Fruit fly (Drosophila melanogaster) whole organism, embryonic: Measurements from ENCODE around the gene CG16719.

Source experiments
- ATbp ChIP-seq: fragments of 200-800 bp; sonication (Bioruptor generic); optimal IDR thresholded peaks from 2 replicates; lab custom pipeline; 2017; ENCODE audit warnings: missing biosample characterization, mild to moderate bottlenecking, missing genetic modification characterization, missing genetic modification reagents
- Ada2b ChIP-seq: fragments of 200-800 bp; sonication (Bioruptor generic); IDR thresholded peaks from 2 replicates; pipeline ENCODE4 v1.3.6; 2022; ENCODE audit warnings: missing biosample characterization, missing genetic modification characterization
- Bdp1 ChIP-seq: fragments of 200-800 bp; sonication (Bioruptor generic); optimal IDR thresholded peaks from 3 replicates; lab custom pipeline; 2016; ENCODE audit warnings: missing biosample characterization, missing genetic modification characterization
- CG10979 ChIP-seq: fragments of 200-800 bp; sonication (Bioruptor generic); optimal IDR thresholded peaks from 2 replicates; lab custom pipeline; 2018; ENCODE audit warnings: missing biosample characterization, mild to moderate bottlenecking, missing genetic modification characterization, moderate library complexity
- CG1233 ChIP-seq: fragments of 200-800 bp; sonication (Bioruptor generic); optimal IDR thresholded peaks from 4 replicates; lab custom pipeline; 2018; ENCODE audit warnings: missing biosample characterization, mild to moderate bottlenecking, missing genetic modification characterization
- CG13287 ChIP-seq: fragments of 200-800 bp; sonication (Bioruptor generic); IDR thresholded peaks from 2 replicates; pipeline ENCODE4 v1.3.6; 2022; ENCODE audit warnings: missing biosample characterization, missing genetic modification characterization; ENCODE audit not compliant: partially characterized antibody
- CG17802 ChIP-seq: fragments of 200-800 bp; sonication (Bioruptor generic); optimal IDR thresholded peaks from 2 replicates; lab custom pipeline; 2018; ENCODE audit warnings: missing biosample characterization, mild to moderate bottlenecking, missing genetic modification characterization, moderate library complexity
- CG2120 ChIP-seq: fragments of 200-800 bp; sonication (Bioruptor generic); optimal IDR thresholded peaks from 3 replicates; lab custom pipeline; 2016; ENCODE audit warnings: missing biosample characterization, missing genetic modification characterization
- CG2889 ChIP-seq: fragments of 200-800 bp; sonication (Bioruptor generic); IDR thresholded peaks from 3 replicates; pipeline ENCODE4 v1.3.6; 2022; ENCODE audit warnings: missing biosample characterization, missing genetic modification characterization
- CG34224 ChIP-seq: fragments of 200-800 bp; sonication (Bioruptor generic); IDR thresholded peaks from 3 replicates; pipeline ENCODE4 v1.3.6; 2022; ENCODE audit warnings: missing biosample characterization, missing genetic modification characterization; ENCODE audit not compliant: partially characterized antibody
- CG6683 ChIP-seq: fragments of 200-800 bp; sonication (Bioruptor generic); optimal IDR thresholded peaks from 2 replicates; lab custom pipeline; 2017; ENCODE audit warnings: missing biosample characterization, mild to moderate bottlenecking, missing genetic modification characterization, missing genetic modification reagents
- CG8359 ChIP-seq: fragments of 200-800 bp; sonication (Bioruptor generic); optimal IDR thresholded peaks from 2 replicates; lab custom pipeline; 2017; ENCODE audit warnings: missing biosample characterization, mild to moderate bottlenecking, missing genetic modification characterization, borderline replicate concordance
- CG8765 ChIP-seq: fragments of 200-800 bp; sonication (Bioruptor generic); IDR thresholded peaks from 2 replicates; pipeline ENCODE4 v1.3.6; 2022; ENCODE audit warnings: missing biosample characterization, missing genetic modification characterization
- D ChIP-seq, 2 experiments: fragments of 200-800 bp in 1 of 2; fragments of >200 bp in 1 of 2; sonication (Bioruptor generic) in 1 of 2; optimal IDR thresholded peaks; 2 replicates in 1 of 2; 3 replicates in 1 of 2; lab custom pipeline; 2017; ENCODE audit warnings: mild to moderate bottlenecking in 1 of 2, missing biosample characterization in 1 of 2, missing genetic modification characterization in 1 of 2, missing genetic modification reagents in 1 of 2
- Doc3 ChIP-seq: fragments of 200-800 bp; sonication (Bioruptor generic); IDR thresholded peaks from 3 replicates; pipeline ENCODE4 v1.3.6; 2022; ENCODE audit warnings: missing biosample characterization, missing genetic modification characterization; ENCODE audit not compliant: partially characterized antibody
- Drgx ChIP-seq: fragments of 200-800 bp; sonication (Bioruptor generic); IDR thresholded peaks from 2 replicates; pipeline ENCODE4 v1.3.6; 2022; ENCODE audit warnings: missing biosample characterization, missing genetic modification characterization
- HHEX ChIP-seq: fragments of 200-800 bp; sonication (Bioruptor generic); optimal IDR thresholded peaks from 3 replicates; lab custom pipeline; 2017; ENCODE audit warnings: missing biosample characterization, mild to moderate bottlenecking, missing genetic modification characterization, missing genetic modification reagents
- HLH3B ChIP-seq: fragments of 200-800 bp; sonication (Bioruptor generic); IDR thresholded peaks from 2 replicates; pipeline ENCODE4 v1.3.6; 2022; ENCODE audit warnings: missing biosample characterization, missing genetic modification characterization
- HmgZ ChIP-seq: fragments of 200-800 bp; sonication (Bioruptor generic); optimal IDR thresholded peaks from 2 replicates; lab custom pipeline; 2018; ENCODE audit warnings: missing biosample characterization, mild to moderate bottlenecking, missing genetic modification characterization
- Hmr ChIP-seq: fragments of 200-800 bp; sonication (Bioruptor generic); optimal IDR thresholded peaks from 3 replicates; lab custom pipeline; 2017; ENCODE audit warnings: mild to moderate bottlenecking, missing biosample characterization, missing genetic modification reagents, missing genetic modification characterization
- Lhr ChIP-seq: fragments of 200-800 bp; sonication (Bioruptor generic); optimal IDR thresholded peaks from 3 replicates; lab custom pipeline; 2017; ENCODE audit warnings: mild to moderate bottlenecking, missing biosample characterization, missing genetic modification reagents, missing genetic modification characterization
- Nf-YA ChIP-seq: fragments of 200-800 bp; sonication (Bioruptor generic); IDR thresholded peaks from 2 replicates; pipeline ENCODE4 v1.3.6; 2022; ENCODE audit warnings: missing biosample characterization, missing genetic modification characterization
- Stat92E ChIP-seq, 3 experiments: fragments of >200 bp in 2 of 3; fragments of 200-800 bp in 1 of 3; sonication (Bioruptor generic) in 1 of 3; optimal IDR thresholded peaks; 2 replicates each; lab custom pipeline; 2017 to 2019; ENCODE audit warnings: missing biosample characterization in 3 of 3, missing genetic modification characterization in 3 of 3, mild to moderate bottlenecking in 1 of 3, moderate library complexity in 1 of 3
- Xbp1 ChIP-seq: fragments of 200-800 bp; sonication (Bioruptor generic); optimal IDR thresholded peaks from 3 replicates; lab custom pipeline; 2016; ENCODE audit warnings: missing biosample characterization, mild to moderate bottlenecking, missing genetic modification characterization
- ash1 ChIP-seq: fragments of 200-800 bp; sonication (Bioruptor generic); optimal IDR thresholded peaks from 2 replicates; lab custom pipeline; 2018; ENCODE audit warnings: missing biosample characterization, mild to moderate bottlenecking, missing genetic modification characterization
- bowl ChIP-seq: fragments of 200-800 bp; sonication (Bioruptor generic); IDR thresholded peaks from 2 replicates; pipeline ENCODE4 v1.3.6; 2022; ENCODE audit warnings: missing biosample characterization, missing genetic modification characterization
- bsh ChIP-seq, 2 experiments: fragments of 200-800 bp; sonication (Bioruptor generic); optimal IDR thresholded peaks; 2 replicates each; lab custom pipeline; 2017 to 2018; ENCODE audit warnings: mild to moderate bottlenecking in 2 of 2, missing biosample characterization in 2 of 2, missing genetic modification characterization in 2 of 2, moderate library complexity in 1 of 2
- btn ChIP-seq: fragments of 200-800 bp; sonication (Bioruptor generic); optimal IDR thresholded peaks from 2 replicates; lab custom pipeline; 2016; ENCODE audit warnings: missing biosample characterization, missing genetic modification characterization
- cato ChIP-seq: fragments of 200-800 bp; sonication (Bioruptor generic); optimal IDR thresholded peaks from 2 replicates; lab custom pipeline; 2016; ENCODE audit warnings: missing biosample characterization, missing genetic modification characterization, borderline replicate concordance
- corto ChIP-seq: fragments of 200-800 bp; sonication (Bioruptor generic); optimal IDR thresholded peaks from 2 replicates; lab custom pipeline; 2016; ENCODE audit warnings: missing biosample characterization, mild to moderate bottlenecking, missing genetic modification characterization, moderate library complexity
- cwo ChIP-seq: fragments of 200-800 bp; sonication (Bioruptor generic); optimal IDR thresholded peaks from 3 replicates; lab custom pipeline; 2017; ENCODE audit warnings: missing biosample characterization, missing genetic modification characterization, mild to moderate bottlenecking, moderate library complexity, missing genetic modification reagents
- fu2 ChIP-seq: fragments of 200-800 bp; sonication (Bioruptor generic); optimal IDR thresholded peaks from 2 replicates; lab custom pipeline; 2016; ENCODE audit warnings: missing biosample characterization, missing genetic modification characterization
- hbn ChIP-seq: fragments of 200-800 bp; sonication (Bioruptor generic); IDR thresholded peaks from 2 replicates; pipeline ENCODE4 v1.3.6; 2022; ENCODE audit warnings: missing biosample characterization, missing genetic modification characterization; ENCODE audit not compliant: partially characterized antibody
- her ChIP-seq: fragments of 200-800 bp; sonication (Bioruptor generic); optimal IDR thresholded peaks from 2 replicates; lab custom pipeline; 2016; ENCODE audit warnings: missing biosample characterization, missing genetic modification characterization
- kni ChIP-seq: fragments of 200-800 bp; sonication (Bioruptor generic); optimal IDR thresholded peaks from 3 replicates; lab custom pipeline; 2017; ENCODE audit warnings: mild to moderate bottlenecking, missing biosample characterization, missing genetic modification reagents, missing genetic modification characterization
- lilli ChIP-seq: fragments of 200-800 bp; sonication (Bioruptor generic); optimal IDR thresholded peaks from 3 replicates; lab custom pipeline; 2016; ENCODE audit warnings: missing biosample characterization, missing genetic modification characterization
- lmd ChIP-seq: fragments of 200-800 bp; sonication (Bioruptor generic); IDR thresholded peaks from 2 replicates; pipeline ENCODE4 v1.3.6; 2022; ENCODE audit warnings: missing biosample characterization, missing genetic modification characterization
- lola ChIP-seq, 3 experiments: fragments of >200 bp in 2 of 3; fragments of 200-800 bp in 1 of 3; sonication (Bioruptor generic) in 1 of 3; optimal IDR thresholded peaks; 2 replicates each; lab custom pipeline; 2017 to 2019; ENCODE audit warnings: missing biosample characterization in 3 of 3, missing genetic modification characterization in 3 of 3, mild to moderate bottlenecking in 1 of 3, moderate library complexity in 1 of 3
- ranshi ChIP-seq: fragments of 200-800 bp; sonication (Bioruptor generic); IDR thresholded peaks from 2 replicates; pipeline ENCODE4 v1.3.6; 2022; ENCODE audit warnings: missing biosample characterization, missing genetic modification characterization
- schlank ChIP-seq: fragments of 200-800 bp; sonication (Bioruptor generic); optimal IDR thresholded peaks from 2 replicates; lab custom pipeline; 2018; ENCODE audit warnings: missing biosample characterization, mild to moderate bottlenecking, missing genetic modification characterization
- shn ChIP-seq: fragments of 200-800 bp; sonication (Bioruptor generic); optimal IDR thresholded peaks from 3 replicates; lab custom pipeline; 2016; ENCODE audit warnings: missing biosample characterization, missing genetic modification characterization
- sqz ChIP-seq: fragments of 200-800 bp; sonication (Bioruptor generic); optimal IDR thresholded peaks from 3 replicates; lab custom pipeline; 2018; ENCODE audit warnings: missing biosample characterization, mild to moderate bottlenecking, missing genetic modification characterization
- tll ChIP-seq, 2 experiments: fragments of 200-800 bp in 1 of 2; fragments of >200 bp in 1 of 2; sonication (Bioruptor generic) in 1 of 2; optimal IDR thresholded peaks; 2 replicates each; lab custom pipeline; 2017 to 2019; ENCODE audit warnings: missing biosample characterization in 2 of 2, missing genetic modification characterization in 2 of 2, mild to moderate bottlenecking in 1 of 2, moderate library complexity in 1 of 2
- tup ChIP-seq: fragments of 200-800 bp; sonication (Bioruptor generic); optimal IDR thresholded peaks from 2 replicates; lab custom pipeline; 2016; ENCODE audit warnings: missing biosample characterization, mild to moderate bottlenecking, missing genetic modification characterization, moderate library complexity
- vvl ChIP-seq: fragments of 200-800 bp; sonication (Bioruptor generic); IDR thresholded peaks from 2 replicates; pipeline ENCODE4 v1.3.6; 2022; ENCODE audit warnings: missing biosample characterization, missing genetic modification characterization
- wdn ChIP-seq: fragments of 200-800 bp; sonication (Bioruptor generic); IDR thresholded peaks from 2 replicates; pipeline ENCODE4 v1.3.6; 2022; ENCODE audit warnings: missing biosample characterization, missing genetic modification characterization
- zf30C ChIP-seq: fragments of 200-800 bp; sonication (Bioruptor generic); optimal IDR thresholded peaks from 3 replicates; lab custom pipeline; 2018; ENCODE audit warnings: missing biosample characterization, mild to moderate bottlenecking, missing genetic modification characterization

The CG16719 gene

dm6 chr3L:9694169-9694866, 9.3 kb downstream of the CG16719 start (continued):
- no peak for TF ChIP-seq tll (GFP tag; optimal IDR thresholded peaks at IDR 0.05; lab: Kevin White, UChicago)
- TF ChIP-seq schlank (tag; lab: Kevin White, UChicago) = no peak
- TF ChIP-seq CG2120 = no peak
- no peak for TF ChIP-seq bowl (GFP tag; lab: Robert Waterston, UW)
- no peak for TF ChIP-seq shn (GFP tag; lab: Kevin White, UChicago)
- TF ChIP-seq bsh (GFP tag; optimal IDR thresholded peaks at IDR 0.05; lab: Kevin White, UChicago) = no peak
- no peak for TF ChIP-seq Bdp1 (GFP tag; lab: Kevin White, UChicago)
- no peak for TF ChIP-seq lola (GFP tag; optimal IDR thresholded peaks at IDR 0.05; lab: Kevin White, UChicago)
- TF ChIP-seq CG1233 (GFP tag; lab: Kevin White, UChicago) = no peak
- no peak for TF ChIP-seq Stat92E (GFP tag; optimal IDR thresholded peaks at IDR 0.05; lab: Kevin White, UChicago)
- TF ChIP-seq ranshi = no peak
- TF ChIP-seq btn (GFP tag; lab: Kevin White, UChicago) = no peak
- TF ChIP-seq CG17802 (tag; lab: Kevin White, UChicago) = no peak
- no peak for TF ChIP-seq HLH3B (GFP tag; lab: Robert Waterston, UW)
- peak; percentile 22; the same call in 1 of the 2 replicates for TF ChIP-seq hbn (GFP tag; lab: Robert Waterston, UW)
- TF ChIP-seq HmgZ (tag; lab: Kevin White, UChicago) = no peak
- no peak for TF ChIP-seq D (optimal IDR thresholded peaks at IDR 0.05; lab: Kevin White, UChicago)
- no peak for TF ChIP-seq D (GFP tag; optimal IDR thresholded peaks at IDR 0.05; lab: Kevin White, UChicago)
- no peak for TF ChIP-seq HHEX (GFP tag; lab: Kevin White, UChicago)
- TF ChIP-seq CG2889 = no peak
- 0 out of 2 replicates have a peak, but pooled peaks have one; percentile 32 for TF ChIP-seq vvl
- TF ChIP-seq kni (GFP tag; lab: Kevin White, UChicago) = no peak
- TF ChIP-seq Ada2b (GFP tag; lab: Robert Waterston, UW) = no peak
- peak; percentile 37; the same call in 1 of the 2 replicates for TF ChIP-seq Drgx (GFP tag; lab: Robert Waterston, UW)
- TF ChIP-seq tup (GFP tag; lab: Kevin White, UChicago) = no peak
- TF ChIP-seq corto (GFP tag; lab: Kevin White, UChicago) = peak; percentile 29
- no peak for TF ChIP-seq fu2 (GFP tag; lab: Kevin White, UChicago)
- TF ChIP-seq sqz (GFP tag; lab: Kevin White, UChicago) = peak; percentile 49
- TF ChIP-seq Doc3 (GFP tag; lab: Robert Waterston, UW) = no peak
- TF ChIP-seq CG8359 = no peak
- no peak for TF ChIP-seq ATbp
- no peak for TF ChIP-seq lmd
- TF ChIP-seq zf30C (GFP tag; lab: Kevin White, UChicago) = no peak
- no peak for TF ChIP-seq cato (GFP tag; lab: Kevin White, UChicago)
- no peak for TF ChIP-seq Lhr (GFP tag; lab: Kevin White, UChicago)
- 0 out of 3 replicates have a peak, but pooled peaks have one; percentile 40 for TF ChIP-seq CG34224 (GFP tag; lab: Robert Waterston, UW)
- TF ChIP-seq CG13287 = peak; percentile 49; the same call in 1 of the 2 replicates
- TF ChIP-seq lilli = no peak
- no peak for TF ChIP-seq ash1
- no peak for TF ChIP-seq Xbp1 (GFP tag; lab: Kevin White, UChicago)
- no peak for TF ChIP-seq Nf-YA (GFP tag; lab: Robert Waterston, UW)
- no peak for TF ChIP-seq cwo (GFP tag; lab: Kevin White, UChicago)
- TF ChIP-seq CG6683 (GFP tag; lab: Kevin White, UChicago) = no peak
- 0 out of 2 replicates have a peak, but pooled peaks have one; percentile 11 for TF ChIP-seq wdn
- TF ChIP-seq Hmr = no peak
- no peak for TF ChIP-seq CG8765 (GFP tag; lab: Robert Waterston, UW)
- TF ChIP-seq her (GFP tag; lab: Kevin White, UChicago) = no peak
- no peak for TF ChIP-seq CG10979
